Fruit fly (Drosophila melanogaster): ENCODE data around the gene CG15478.

Gene CG15478

dm6 chrX:7692740-7693064 is 25.0 kb downstream of the CG15478 start (continued):
- TF ChIP-seq eg (GFP tag; IDR thresholded peaks at IDR 0.05): peak; percentile 87
- peak; percentile 69 for TF ChIP-seq achi (GFP tag; optimal IDR thresholded peaks at IDR 0.05)
- TF ChIP-seq Met (GFP tag; optimal IDR thresholded peaks at IDR 0.05): peak; percentile 86
- TF ChIP-seq Gug (GFP tag; IDR thresholded peaks at IDR 0.05): peak; percentile 57
- TF ChIP-seq CG10631 (GFP tag; optimal IDR thresholded peaks at IDR 0.05): peak; percentile 64
- TF ChIP-seq Hr4 (GFP tag; optimal IDR thresholded peaks at IDR 0.05): peak; percentile 80
- TF ChIP-seq CG34406 (GFP tag; optimal IDR thresholded peaks at IDR 0.05): peak; percentile 33
- peak; percentile 67 for TF ChIP-seq cyc (GFP tag; optimal IDR thresholded peaks at IDR 0.05)
- peak; percentile 71 for TF ChIP-seq CG3919 (GFP tag; optimal IDR thresholded peaks at IDR 0.05)
- peak; percentile 41 for TF ChIP-seq dac (GFP tag; optimal IDR thresholded peaks at IDR 0.05)
- TF ChIP-seq CG6808 (GFP tag; optimal IDR thresholded peaks at IDR 0.05): no peak
- no peak for TF ChIP-seq fd85E (GFP tag; optimal IDR thresholded peaks at IDR 0.05)
- peak; percentile 81 for TF ChIP-seq lz (GFP tag; optimal IDR thresholded peaks at IDR 0.05)
- peak; percentile 85 for TF ChIP-seq svp (GFP tag)
- TF ChIP-seq spab (GFP tag; optimal IDR thresholded peaks at IDR 0.05): no peak
- TF ChIP-seq Sox15 (GFP tag; optimal IDR thresholded peaks at IDR 0.05): peak; percentile 45
- TF ChIP-seq CG10669 (GFP tag; optimal IDR thresholded peaks at IDR 0.05): peak; percentile 46
- peak; percentile 27 for TF ChIP-seq Lpt (GFP tag; optimal IDR thresholded peaks at IDR 0.05)
- peak; percentile 68 for TF ChIP-seq acj6 (GFP tag; optimal IDR thresholded peaks at IDR 0.05)
- TF ChIP-seq CG6276 (GFP tag; optimal IDR thresholded peaks at IDR 0.05): no peak
- TF ChIP-seq CG11762 (GFP tag; optimal IDR thresholded peaks at IDR 0.05; ENCODE audit: insufficient read depth): peak; percentile 14
- TF ChIP-seq CG6854 (GFP tag; optimal IDR thresholded peaks at IDR 0.05): no peak
- peak; percentile 53 for TF ChIP-seq CG8632 (GFP tag; optimal IDR thresholded peaks at IDR 0.05)
- TF ChIP-seq CG15336 (GFP tag; IDR thresholded peaks at IDR 0.05): peak; percentile 80
- TF ChIP-seq salr (GFP tag; optimal IDR thresholded peaks at IDR 0.05): peak in 1 of 2 experiments; percentile 47
- peak; percentile 23 for TF ChIP-seq net (GFP tag; optimal IDR thresholded peaks at IDR 0.05)
- peak; percentile 80 for TF ChIP-seq OdsH (GFP tag; optimal IDR thresholded peaks at IDR 0.05)
- TF ChIP-seq CG16779 (tag; optimal IDR thresholded peaks at IDR 0.05): no peak
- no peak for TF ChIP-seq ss (GFP tag; optimal IDR thresholded peaks at IDR 0.05)
- TF ChIP-seq fkh (GFP tag; optimal IDR thresholded peaks at IDR 0.05): no peak
- TF ChIP-seq CG11902 (GFP tag; optimal IDR thresholded peaks at IDR 0.05): peak; percentile 34
- peak; percentile 57 for TF ChIP-seq Ets96B (tag; optimal IDR thresholded peaks at IDR 0.05)
- peak; percentile 50 for TF ChIP-seq Sox102F (GFP tag; optimal IDR thresholded peaks at IDR 0.05)
- peak; percentile 43 for TF ChIP-seq fd59A (GFP tag; optimal IDR thresholded peaks at IDR 0.05)
- peak; percentile 62 for TF ChIP-seq esn (GFP tag; optimal IDR thresholded peaks at IDR 0.05)
- TF ChIP-seq Hr38 (GFP tag; optimal IDR thresholded peaks at IDR 0.05): no peak
- TF ChIP-seq Smox (GFP tag; optimal IDR thresholded peaks at IDR 0.05): peak; percentile 55
- peak; percentile 78 for TF ChIP-seq Hr39 (GFP tag; optimal IDR thresholded peaks at IDR 0.05)
- peak; percentile 35 for TF ChIP-seq CG4318 (GFP tag; optimal IDR thresholded peaks at IDR 0.05)

dm6 chrX:7691947-7692739 is 25.6 kb downstream of the CG15478 start:
- TF ChIP-seq ss (GFP tag; optimal IDR thresholded peaks at IDR 0.05): peak; percentile 94
- TF ChIP-seq achi (GFP tag; optimal IDR thresholded peaks at IDR 0.05): peak; percentile 81
- TF ChIP-seq Eip78C (GFP tag): peak; percentile 96
- TF ChIP-seq Blimp-1 (GFP tag; optimal IDR thresholded peaks at IDR 0.05): peak; percentile 70
- TF ChIP-seq CG31627 (GFP tag; optimal IDR thresholded peaks at IDR 0.05): peak; percentile 82
- TF ChIP-seq acj6 (GFP tag; optimal IDR thresholded peaks at IDR 0.05): peak; percentile 79
- peak; percentile 86 for TF ChIP-seq spab (GFP tag; optimal IDR thresholded peaks at IDR 0.05)
- peak; percentile 34 for TF ChIP-seq CG6854 (GFP tag; optimal IDR thresholded peaks at IDR 0.05)
- TF ChIP-seq Hr38 (GFP tag; optimal IDR thresholded peaks at IDR 0.05): no peak
- TF ChIP-seq lz (GFP tag; optimal IDR thresholded peaks at IDR 0.05): peak; percentile 86
- TF ChIP-seq CG6808 (GFP tag; optimal IDR thresholded peaks at IDR 0.05): peak; percentile 95
- peak; percentile 90 for TF ChIP-seq dsx (GFP tag; optimal IDR thresholded peaks at IDR 0.05; ENCODE audit: poor library complexity, severe bottlenecking)
- TF ChIP-seq net (GFP tag; optimal IDR thresholded peaks at IDR 0.05): peak; percentile 85
- TF ChIP-seq CG8119 (GFP tag; IDR thresholded peaks at IDR 0.05): peak; percentile 89
- TF ChIP-seq CG3032 (tag; optimal IDR thresholded peaks at IDR 0.05): peak; percentile 85
- TF ChIP-seq CG6163 (GFP tag; IDR thresholded peaks at IDR 0.05): peak; percentile 78; the same call in 2 of the 3 replicates
- TF ChIP-seq CG9139 (GFP tag; optimal IDR thresholded peaks at IDR 0.05): peak; percentile 93
- TF ChIP-seq Met (GFP tag; optimal IDR thresholded peaks at IDR 0.05): peak; percentile 93
- TF ChIP-seq eg (GFP tag; IDR thresholded peaks at IDR 0.05): peak; percentile 86; the same call in 2 of the 3 replicates
- TF ChIP-seq cyc (GFP tag; optimal IDR thresholded peaks at IDR 0.05): peak; percentile 80
- TF ChIP-seq fd85E (GFP tag; optimal IDR thresholded peaks at IDR 0.05): no peak
- TF ChIP-seq Eip75B (GFP tag; optimal IDR thresholded peaks at IDR 0.05): peak; percentile 81
- TF ChIP-seq Sox15 (GFP tag; optimal IDR thresholded peaks at IDR 0.05): peak; percentile 70

Measured in whole organism, prepupa.